Worm (Caenorhabditis elegans) whole organism, young adult: ENCODE results near the gene C11D2.3.

ENCODE experiments used
- B0019.2 ChIP-seq: fragments of 200-800 bp; sonication (Bioruptor generic); conservative IDR thresholded peaks from 2 replicates; pipeline ENCODE4 v1.3.6; 2022; ENCODE audit warnings: missing genetic modification reagents, missing genetic modification characterization, missing compliant biosample characterization
- F49E8.2 ChIP-seq: sonication (generic microtip); optimal IDR thresholded peaks from 3 replicates; lab custom pipeline; 2017; ENCODE audit warnings: missing genetic modification characterization, mild to moderate bottlenecking, missing compliant biosample characterization, antibody characterized with exemption, moderate library complexity; ENCODE audit not compliant: insufficient read depth
- F55B11.4 ChIP-seq: sonication (generic microtip); optimal IDR thresholded peaks from 2 replicates; lab custom pipeline; 2016; ENCODE audit warnings: missing compliant biosample characterization, missing genetic modification characterization, borderline replicate concordance; ENCODE audit not compliant: insufficient read depth
- ama-1 ChIP-seq, 3 experiments: fragments of 150-350 bp in 1 of 3; sonication (generic microtip) in 2 of 3; optimal IDR thresholded peaks; 2 replicates each; lab custom pipeline; 2014 to 2018; ENCODE audit warnings: missing biosample characterization in 2 of 3, missing genetic modification characterization in 2 of 3, missing genetic modification reagents in 2 of 3
- athp-1 ChIP-seq: sonication (generic microtip); optimal IDR thresholded peaks from 2 replicates; lab custom pipeline; 2017; ENCODE audit warnings: mild to moderate bottlenecking, missing genetic modification characterization, missing compliant biosample characterization
- ceh-40 ChIP-seq: fragments of 200-800 bp; sonication (Bioruptor generic); IDR thresholded peaks from 2 replicates; pipeline ENCODE4 v1.3.6; 2022; ENCODE audit warnings: missing genetic modification characterization, missing compliant biosample characterization
- ceh-79 ChIP-seq: sonication (generic microtip); optimal IDR thresholded peaks from 2 replicates; lab custom pipeline; 2017; ENCODE audit warnings: mild to moderate bottlenecking, missing genetic modification characterization, missing compliant biosample characterization
- egrh-3 ChIP-seq: fragments of 200-800 bp; sonication (Bioruptor generic); IDR thresholded peaks from 2 replicates; pipeline ENCODE4 v1.3.6; 2022; ENCODE audit warnings: missing genetic modification reagents, missing genetic modification characterization, missing compliant biosample characterization
- him-1 ChIP-seq: sonication (generic microtip); optimal IDR thresholded peaks from 2 replicates; lab custom pipeline; 2016; ENCODE audit warnings: missing genotype, missing genetic modification reagents, missing genetic modification characterization, missing compliant biosample characterization
- nhr-90 ChIP-seq: sonication (generic microtip); optimal IDR thresholded peaks from 2 replicates; lab custom pipeline; 2016; ENCODE audit warnings: missing genotype, mild to moderate bottlenecking, missing genetic modification characterization, missing compliant biosample characterization
- pha-4 ChIP-seq: fragments of 150-350 bp; sonication (generic microtip); optimal IDR thresholded peaks from 2 replicates; lab custom pipeline; 2014; ENCODE audit warnings: missing biosample characterization, missing genetic modification reagents, missing genetic modification characterization
- unc-130 ChIP-seq: sonication (generic microtip); optimal IDR thresholded peaks from 2 replicates; lab custom pipeline; 2016; ENCODE audit warnings: missing genetic modification reagents, missing genetic modification characterization, missing compliant biosample characterization
- ztf-3 ChIP-seq: fragments of 200-800 bp; sonication (Bioruptor generic); optimal IDR thresholded peaks from 2 replicates; lab custom pipeline; 2018; ENCODE audit warnings: mild to moderate bottlenecking, missing genetic modification characterization, missing compliant biosample characterization

DNA sequence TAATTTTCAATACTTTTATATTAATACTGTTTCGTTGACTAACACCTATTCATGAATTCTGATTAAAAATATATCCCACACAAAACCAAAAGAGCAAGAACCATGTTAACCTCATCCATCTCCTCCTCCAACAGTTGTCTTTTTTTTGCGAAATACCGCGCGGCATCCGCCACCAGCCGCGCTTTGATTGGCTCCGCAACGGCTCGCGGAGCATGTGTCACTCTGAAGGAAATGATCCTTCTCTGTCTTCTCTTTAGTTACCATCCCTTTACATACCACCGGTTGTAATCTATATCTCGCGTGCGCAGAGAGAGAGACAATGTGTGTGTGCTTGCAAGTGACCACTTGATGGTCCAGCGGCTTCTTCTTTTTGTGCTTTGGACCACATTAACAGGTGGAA, 16.0 kb upstream of the C11D2.3 start:
- no peak for TF ChIP-seq nhr-90 (tag; lab: Kevin White, UChicago)
- TF ChIP-seq athp-1 (tag; lab: Kevin White, UChicago): no peak
- no peak for TF ChIP-seq unc-130
- TF ChIP-seq pha-4 (tag; lab: Kevin White, UChicago): no peak
- TF ChIP-seq F49E8.2 (tag; lab: Kevin White, UChicago): no peak
- no peak for TF ChIP-seq ceh-79 (tag; lab: Kevin White, UChicago)
- no peak for TF ChIP-seq ztf-3 (GFP tag; lab: Kevin White, UChicago)
- TF ChIP-seq him-1 (tag; lab: Kevin White, UChicago): no peak
- TF ChIP-seq ceh-40 (GFP tag; lab: Robert Waterston, UW): no peak
- TF ChIP-seq ama-1 (optimal IDR thresholded peaks at IDR 0.05; lab: Kevin White, UChicago): no peak
- TF ChIP-seq ama-1 (GFP tag; optimal IDR thresholded peaks at IDR 0.05; lab: Kevin White, UChicago): no peak
- TF ChIP-seq B0019.2: no peak
- no peak for TF ChIP-seq F55B11.4 (tag; lab: Kevin White, UChicago)
- TF ChIP-seq egrh-3 (GFP tag; lab: Robert Waterston, UW): no peak
